Worm (Caenorhabditis elegans) whole organism, L3 larva: ENCODE results near the gene ugt-36.
A peak's percentile ranks its signal among the peaks of the same experiment; 100 is the strongest.

ENCODE experiments used
- R02D3.7 ChIP-seq: fragments of 150-350 bp; optimal IDR thresholded peaks from 2 replicates; lab custom pipeline; 2014; ENCODE audit warnings: missing biosample characterization, missing genetic modification characterization
- ZK546.5 ChIP-seq: sonication (generic microtip); optimal IDR thresholded peaks from 2 replicates; lab custom pipeline; 2017; ENCODE audit warnings: missing biosample characterization, missing genetic modification characterization
- aly-2 ChIP-seq: fragments of 150-350 bp; optimal IDR thresholded peaks from 2 replicates; lab custom pipeline; 2014; ENCODE audit warnings: missing biosample characterization, missing genetic modification characterization
- ama-1 ChIP-seq: fragments of 150-350 bp; optimal IDR thresholded peaks from 2 replicates; lab custom pipeline; 2018
- ceh-16 ChIP-seq: sonication (generic microtip); optimal IDR thresholded peaks from 2 replicates; lab custom pipeline; 2017; ENCODE audit warnings: missing biosample characterization, missing genetic modification characterization
- ceh-28 ChIP-seq: fragments of 150-350 bp; optimal IDR thresholded peaks from 2 replicates; lab custom pipeline; 2014; ENCODE audit warnings: missing biosample characterization, missing genetic modification reagents, missing genetic modification characterization
- ceh-9 ChIP-seq: sonication (generic microtip); optimal IDR thresholded peaks from 2 replicates; lab custom pipeline; 2018; ENCODE audit warnings: missing biosample characterization, missing genetic modification characterization
- egl-5 ChIP-seq: fragments of 150-350 bp; optimal IDR thresholded peaks from 2 replicates; lab custom pipeline; 2017; ENCODE audit warnings: missing biosample characterization, missing genetic modification reagents, missing genetic modification characterization, inconsistent platforms
- elt-1 ChIP-seq: fragments of 150-350 bp; optimal IDR thresholded peaks from 2 replicates; lab custom pipeline; 2014; ENCODE audit warnings: missing biosample characterization, missing genetic modification characterization
- elt-2 ChIP-seq: sonication (generic microtip); optimal IDR thresholded peaks from 2 replicates; lab custom pipeline; 2016; ENCODE audit warnings: missing genetic modification reagents, mild to moderate bottlenecking, missing genetic modification characterization, missing compliant biosample characterization
- elt-3 ChIP-seq, 3 experiments: fragments of 150-350 bp in 1 of 3; sonication (generic microtip) in 2 of 3; optimal IDR thresholded peaks; 2 replicates in 2 of 3; 4 replicates in 1 of 3; lab custom pipeline; 2014 to 2017; ENCODE audit warnings: missing biosample characterization in 3 of 3, missing genetic modification characterization in 3 of 3
- eor-1 ChIP-seq, 2 experiments: fragments of 150-350 bp; optimal IDR thresholded peaks; 2 replicates each; lab custom pipeline; 2014 to 2018; ENCODE audit warnings: missing biosample characterization in 2 of 2, missing genetic modification characterization in 2 of 2
- fkh-10 ChIP-seq: sonication (generic microtip); optimal IDR thresholded peaks from 2 replicates; lab custom pipeline; 2017; ENCODE audit warnings: missing biosample characterization, missing genetic modification reagents, missing genetic modification characterization
- fkh-2 ChIP-seq: fragments of 150-350 bp; optimal IDR thresholded peaks from 2 replicates; lab custom pipeline; 2014; ENCODE audit warnings: missing biosample characterization, missing genetic modification reagents, missing genetic modification characterization
- fos-1 ChIP-seq: fragments of 150-350 bp; optimal IDR thresholded peaks from 2 replicates; lab custom pipeline; 2014; ENCODE audit warnings: missing biosample characterization, missing genetic modification characterization
- hmg-11 ChIP-seq: sonication (generic microtip); optimal IDR thresholded peaks from 2 replicates; lab custom pipeline; 2016; ENCODE audit warnings: missing genetic modification characterization, missing compliant biosample characterization
- jun-1 ChIP-seq: fragments of 150-350 bp; optimal IDR thresholded peaks from 2 replicates; lab custom pipeline; 2014; ENCODE audit warnings: missing biosample characterization, missing genetic modification reagents, missing genetic modification characterization
- lin-15B ChIP-seq: fragments of 150-350 bp; optimal IDR thresholded peaks from 2 replicates; lab custom pipeline; 2014; ENCODE audit warnings: missing biosample characterization, missing genetic modification characterization
- lin-39 ChIP-seq: fragments of 150-350 bp; optimal IDR thresholded peaks from 2 replicates; lab custom pipeline; 2018; ENCODE audit warnings: missing biosample characterization, missing genetic modification reagents, missing genetic modification characterization
- lsy-12 ChIP-seq: sonication (generic microtip); optimal IDR thresholded peaks from 2 replicates; lab custom pipeline; 2016; ENCODE audit warnings: mild to moderate bottlenecking, missing genetic modification characterization, missing compliant biosample characterization
- mdl-1 ChIP-seq: fragments of 150-350 bp; optimal IDR thresholded peaks from 2 replicates; lab custom pipeline; 2014; ENCODE audit warnings: missing biosample characterization, missing genetic modification characterization
- mml-1 ChIP-seq: fragments of 150-350 bp; sonication (generic microtip); optimal IDR thresholded peaks from 3 replicates; lab custom pipeline; 2014; ENCODE audit warnings: missing biosample characterization, missing genetic modification characterization
- nhr-11 ChIP-seq: fragments of 150-350 bp; optimal IDR thresholded peaks from 2 replicates; lab custom pipeline; 2014; ENCODE audit warnings: missing biosample characterization, missing genetic modification characterization
- nhr-12 ChIP-seq: fragments of 150-350 bp; optimal IDR thresholded peaks from 2 replicates; lab custom pipeline; 2014; ENCODE audit warnings: missing biosample characterization, missing genetic modification characterization
- nhr-23 ChIP-seq: fragments of 150-350 bp; optimal IDR thresholded peaks from 2 replicates; lab custom pipeline; 2014; ENCODE audit warnings: missing biosample characterization, missing genetic modification reagents, missing genetic modification characterization
- nhr-237 ChIP-seq: fragments of 150-350 bp; optimal IDR thresholded peaks from 2 replicates; lab custom pipeline; 2014; ENCODE audit warnings: missing biosample characterization, missing genetic modification characterization
- nhr-25 ChIP-seq: sonication (generic microtip); optimal IDR thresholded peaks from 2 replicates; lab custom pipeline; 2017; ENCODE audit warnings: missing biosample characterization, missing genetic modification characterization
- nhr-28 ChIP-seq: fragments of 150-350 bp; optimal IDR thresholded peaks from 2 replicates; lab custom pipeline; 2014; ENCODE audit warnings: missing biosample characterization, missing genetic modification characterization
- nhr-43 ChIP-seq: sonication (generic microtip); optimal IDR thresholded peaks from 2 replicates; lab custom pipeline; 2016; ENCODE audit warnings: mild to moderate bottlenecking, missing genetic modification characterization, missing compliant biosample characterization; ENCODE audit not compliant: poor library complexity, severe bottlenecking
- nhr-67 ChIP-seq: fragments of 150-350 bp; optimal IDR thresholded peaks from 2 replicates; lab custom pipeline; 2014; ENCODE audit warnings: missing biosample characterization, missing genetic modification characterization
- nhr-76 ChIP-seq: fragments of 150-350 bp; sonication (generic microtip); optimal IDR thresholded peaks from 5 replicates; lab custom pipeline; 2014; ENCODE audit warnings: missing biosample characterization, missing genetic modification characterization
- pha-4 ChIP-seq: fragments of 150-350 bp; optimal IDR thresholded peaks from 2 replicates; lab custom pipeline; 2014; ENCODE audit warnings: missing biosample characterization, missing genetic modification reagents, missing genetic modification characterization
- pqm-1 ChIP-seq: fragments of 150-350 bp; optimal IDR thresholded peaks from 2 replicates; lab custom pipeline; 2017; ENCODE audit warnings: missing biosample characterization, missing genetic modification characterization, inconsistent platforms
- sea-2 ChIP-seq: fragments of 150-350 bp; sonication (generic microtip); optimal IDR thresholded peaks from 4 replicates; lab custom pipeline; 2014; ENCODE audit warnings: missing biosample characterization, missing genetic modification reagents, missing genetic modification characterization
- skn-1 ChIP-seq: fragments of 150-350 bp; optimal IDR thresholded peaks from 2 replicates; lab custom pipeline; 2014; ENCODE audit warnings: missing biosample characterization, missing genetic modification characterization
- snpc-4 ChIP-seq: fragments of 150-350 bp; optimal IDR thresholded peaks from 2 replicates; lab custom pipeline; 2014; ENCODE audit warnings: missing biosample characterization, missing genetic modification characterization
- unc-39 ChIP-seq: sonication (generic microtip); optimal IDR thresholded peaks from 4 replicates; lab custom pipeline; 2017; ENCODE audit warnings: missing biosample characterization, missing genetic modification characterization
- unc-62 ChIP-seq: fragments of 150-350 bp; sonication (generic microtip); optimal IDR thresholded peaks from 4 replicates; lab custom pipeline; 2014; ENCODE audit warnings: missing biosample characterization, missing genetic modification reagents, missing genetic modification characterization
- zag-1 ChIP-seq: fragments of 150-350 bp; optimal IDR thresholded peaks from 2 replicates; lab custom pipeline; 2014; ENCODE audit warnings: missing biosample characterization, missing genetic modification characterization
- ztf-11 ChIP-seq: fragments of 150-350 bp; optimal IDR thresholded peaks from 2 replicates; lab custom pipeline; 2014; ENCODE audit warnings: missing biosample characterization, missing genetic modification characterization
- ztf-4 ChIP-seq: fragments of 150-350 bp; optimal IDR thresholded peaks from 2 replicates; lab custom pipeline; 2014; ENCODE audit warnings: missing biosample characterization, missing genetic modification characterization

The ugt-36 gene

DNA sequence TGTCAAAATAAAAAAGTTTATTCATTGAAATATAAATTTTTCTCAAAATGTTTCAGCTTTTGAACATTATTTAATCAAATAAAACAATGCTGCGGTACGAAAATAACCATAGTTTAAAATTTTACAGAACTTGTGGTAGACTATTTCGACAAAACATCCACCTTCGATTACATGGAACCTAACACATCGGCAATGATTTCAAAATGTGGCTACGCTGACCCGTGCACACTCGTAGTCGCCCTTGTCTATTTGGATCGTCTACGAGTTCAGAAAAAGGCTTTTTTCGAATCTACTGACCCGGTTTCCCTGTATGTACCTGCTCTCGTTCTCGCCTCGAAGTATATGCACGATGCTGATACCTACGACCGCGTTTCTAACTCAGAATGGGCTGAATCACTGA is 30.2 kb downstream of the ugt-36 start:
- TF ChIP-seq egl-5 (no peak), fos-1 (tag; lab: Kevin White, UChicago) (no peak), snpc-4 (tag; lab: Kevin White, UChicago) (no peak), R02D3.7 (tag; lab: Kevin White, UChicago) (no peak), fkh-2 (tag; lab: Kevin White, UChicago) (no peak), eor-1 (tag; optimal IDR thresholded peaks at IDR 0.05; lab: Kevin White, UChicago) (no peak), jun-1 (tag; lab: Kevin White, UChicago) (no peak), nhr-11 (tag; lab: Kevin White, UChicago) (no peak), nhr-25 (no peak), ceh-28 (no peak), ceh-9 (tag; lab: Kevin White, UChicago) (no peak), elt-1 (tag; lab: Kevin White, UChicago) (no peak), ztf-4 (no peak), elt-3 (tag; optimal IDR thresholded peaks at IDR 0.05; lab: Kevin White, UChicago) (no peak), nhr-67 (tag; lab: Kevin White, UChicago) (no peak), lin-15B (tag; lab: Kevin White, UChicago) (no peak), nhr-23 (tag; lab: Kevin White, UChicago) (no peak), unc-39 (tag; lab: Kevin White, UChicago) (no peak), nhr-76 (tag; lab: Kevin White, UChicago) (no peak), skn-1 (tag; lab: Kevin White, UChicago) (no peak)

DNA sequence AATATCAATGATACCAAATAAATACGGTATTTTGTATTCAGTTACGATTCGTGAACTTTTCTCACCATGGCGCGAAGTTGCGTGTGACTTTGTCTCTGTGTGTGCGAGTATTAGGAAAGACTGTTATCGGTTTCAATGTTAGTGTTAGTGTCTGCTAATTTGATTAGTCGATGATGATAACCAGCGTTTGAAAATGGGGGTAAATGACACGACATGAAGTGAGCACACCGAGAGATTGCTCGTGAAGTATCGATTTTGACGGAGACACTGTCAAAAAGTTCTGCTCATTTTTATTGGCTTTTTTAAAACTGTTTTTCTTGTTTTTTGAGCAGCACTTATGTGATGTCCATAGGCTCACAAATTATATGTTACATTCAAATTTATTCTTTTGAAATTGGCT is 31.6 kb downstream of the ugt-36 start:
- TF ChIP-seq nhr-11 (tag; lab: Kevin White, UChicago): no peak
- TF ChIP-seq skn-1 (tag; lab: Kevin White, UChicago): peak; percentile 18
- no peak for TF ChIP-seq sea-2 (GFP tag; lab: Kevin White, UChicago)
- TF ChIP-seq nhr-25: no peak
- TF ChIP-seq pha-4 (tag; lab: Kevin White, UChicago): peak; percentile 52
- TF ChIP-seq jun-1 (tag; lab: Kevin White, UChicago): peak; percentile 24
- TF ChIP-seq nhr-43 (tag; lab: Kevin White, UChicago): peak; percentile 19
- TF ChIP-seq unc-39 (tag; lab: Kevin White, UChicago): no peak
- peak; percentile 85 for TF ChIP-seq elt-2 (tag; lab: Kevin White, UChicago)
- no peak for TF ChIP-seq elt-1 (tag; lab: Kevin White, UChicago)
- TF ChIP-seq aly-2 (tag; lab: Kevin White, UChicago): peak; percentile 4
- no peak for TF ChIP-seq ztf-11 (tag; lab: Kevin White, UChicago)
- no peak for TF ChIP-seq nhr-28 (tag; lab: Kevin White, UChicago)
- TF ChIP-seq nhr-237 (tag; lab: Kevin White, UChicago): no peak
- TF ChIP-seq lsy-12 (tag; lab: Kevin White, UChicago): no peak
- TF ChIP-seq ZK546.5 (tag; lab: Kevin White, UChicago): no peak
- no peak for TF ChIP-seq zag-1 (tag; lab: Kevin White, UChicago)
- peak; percentile 5 for TF ChIP-seq nhr-23 (tag; lab: Kevin White, UChicago)
- TF ChIP-seq nhr-76 (tag; lab: Kevin White, UChicago): no peak
- no peak for TF ChIP-seq ceh-9 (tag; lab: Kevin White, UChicago)
- TF ChIP-seq nhr-12 (tag; lab: Kevin White, UChicago): no peak
- no peak for TF ChIP-seq ceh-16 (tag; lab: Kevin White, UChicago)
- no peak for TF ChIP-seq fos-1 (tag; lab: Kevin White, UChicago)
- no peak for TF ChIP-seq ceh-28
- no peak for TF ChIP-seq mdl-1 (tag; lab: Kevin White, UChicago)
- peak; percentile 91 for TF ChIP-seq ama-1 (lab: Kevin White, UChicago)
- TF ChIP-seq pqm-1 (tag; lab: Kevin White, UChicago): peak; percentile 58
- TF ChIP-seq eor-1 (tag; optimal IDR thresholded peaks at IDR 0.05; lab: Kevin White, UChicago): no peak
- no peak for TF ChIP-seq fkh-2 (tag; lab: Kevin White, UChicago)
- TF ChIP-seq egl-5: no peak
- no peak for TF ChIP-seq snpc-4 (tag; lab: Kevin White, UChicago)
- TF ChIP-seq fkh-10 (GFP tag; lab: Kevin White, UChicago): no peak
- TF ChIP-seq lin-15B (tag; lab: Kevin White, UChicago): no peak
- no peak for TF ChIP-seq R02D3.7 (tag; lab: Kevin White, UChicago)
- no peak for TF ChIP-seq nhr-67 (tag; lab: Kevin White, UChicago)
- TF ChIP-seq mml-1 (tag; lab: Kevin White, UChicago): no peak

DNA sequence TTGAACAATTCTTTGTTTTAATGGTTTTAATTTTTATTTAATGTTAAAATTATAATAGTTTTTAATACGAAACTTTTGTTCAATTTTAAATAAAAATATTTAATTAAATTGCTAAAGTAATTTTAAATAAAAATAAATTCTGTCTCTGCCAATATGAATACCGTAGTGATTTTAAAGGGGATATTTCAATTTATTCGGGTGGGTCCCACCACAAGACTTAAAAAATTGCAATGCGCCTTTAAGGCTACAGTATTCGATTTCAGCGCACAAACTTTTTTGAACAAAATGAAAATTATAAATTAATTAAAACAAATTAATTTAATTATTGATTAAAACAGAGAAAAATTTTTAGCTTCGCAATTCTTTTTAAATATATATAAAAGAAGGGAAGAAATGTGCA is 32.3 kb downstream of the ugt-36 start:
- TF ChIP-seq lin-39 (tag; lab: Kevin White, UChicago): no peak
- no peak for TF ChIP-seq ceh-9 (tag; lab: Kevin White, UChicago)
- no peak for TF ChIP-seq lin-15B (tag; lab: Kevin White, UChicago)
- no peak for TF ChIP-seq lsy-12 (tag; lab: Kevin White, UChicago)
- no peak for TF ChIP-seq pqm-1 (tag; lab: Kevin White, UChicago)
- TF ChIP-seq hmg-11 (tag; lab: Kevin White, UChicago): no peak
- no peak for TF ChIP-seq nhr-76 (tag; lab: Kevin White, UChicago)
- no peak for TF ChIP-seq nhr-67 (tag; lab: Kevin White, UChicago)
- TF ChIP-seq ama-1 (lab: Kevin White, UChicago): no peak
- TF ChIP-seq eor-1 (tag; optimal IDR thresholded peaks at IDR 0.05; lab: Kevin White, UChicago): no peak
- no peak for TF ChIP-seq unc-62 (GFP tag; lab: Kevin White, UChicago)
- TF ChIP-seq aly-2 (tag; lab: Kevin White, UChicago): no peak
- no peak for TF ChIP-seq fkh-2 (tag; lab: Kevin White, UChicago)
- no peak for TF ChIP-seq egl-5
- no peak for TF ChIP-seq sea-2 (GFP tag; lab: Kevin White, UChicago)
- no peak for TF ChIP-seq nhr-28 (tag; lab: Kevin White, UChicago)
- TF ChIP-seq nhr-25: no peak
- TF ChIP-seq nhr-11 (tag; lab: Kevin White, UChicago): no peak
- no peak for TF ChIP-seq ZK546.5 (tag; lab: Kevin White, UChicago)
- no peak for TF ChIP-seq nhr-23 (tag; lab: Kevin White, UChicago)
